Fruit fly (Drosophila melanogaster): ENCODE measurements around the gene NHP2.

Gene NHP2

dm6 chr3L:14755046-14755643 is 46.8 kb downstream of the NHP2 start (continued):
- TF ChIP-seq CG12744 (GFP tag; optimal IDR thresholded peaks at IDR 0.05) (no peak), Vsx1 (GFP tag; optimal IDR thresholded peaks at IDR 0.05) (no peak), CG1233 (GFP tag; optimal IDR thresholded peaks at IDR 0.05) (no peak), CG16863 (GFP tag; optimal IDR thresholded peaks at IDR 0.05) (no peak), CG3726 (GFP tag; IDR thresholded peaks at IDR 0.05) (no peak), Kr (GFP tag; optimal IDR thresholded peaks at IDR 0.05) (peak; percentile 17), TFAM (GFP tag; optimal IDR thresholded peaks at IDR 0.05) (no peak), bigmax (GFP tag; optimal IDR thresholded peaks at IDR 0.05) (no peak), nom (GFP tag; optimal IDR thresholded peaks at IDR 0.05) (peak; percentile 92), Dll (GFP tag; IDR thresholded peaks at IDR 0.05; ENCODE audit: partially characterized antibody) (peak; percentile 61), Fer3 (tag; optimal IDR thresholded peaks at IDR 0.05) (no peak), Adf1 (GFP tag; IDR thresholded peaks at IDR 0.05) (peak; percentile 59; the same call in 1 of the 2 replicates), CG10565 (GFP tag; optimal IDR thresholded peaks at IDR 0.05) (no peak), Usf (GFP tag; optimal IDR thresholded peaks at IDR 0.05) (no peak), CG11504 (tag; optimal IDR thresholded peaks at IDR 0.05) (no peak), lmd (GFP tag; IDR thresholded peaks at IDR 0.05) (no peak), toy (GFP tag; IDR thresholded peaks at IDR 0.05) (no peak), Fer1 (GFP tag; optimal IDR thresholded peaks at IDR 0.05) (peak; percentile 25), Ravus (GFP tag; IDR thresholded peaks at IDR 0.05) (no peak), otp (GFP tag; IDR thresholded peaks at IDR 0.05) (no peak; the same call in 2 of the 3 replicates), CG34422 (GFP tag; IDR thresholded peaks at IDR 0.05) (peak; percentile 60; the same call in 1 of the 3 replicates), dmrt11E (tag; optimal IDR thresholded peaks at IDR 0.05) (no peak), CG34224 (GFP tag; IDR thresholded peaks at IDR 0.05; ENCODE audit: partially characterized antibody) (0 out of 3 replicates have a peak, but pooled peaks have one; percentile 39), tgo (GFP tag; IDR thresholded peaks at IDR 0.05) (no peak), CG9817 (tag; optimal IDR thresholded peaks at IDR 0.05) (no peak), Drgx (GFP tag; IDR thresholded peaks at IDR 0.05) (peak; percentile 33; the same call in 1 of the 2 replicates), Awh (GFP tag; IDR thresholded peaks at IDR 0.05) (no peak), az2 (GFP tag; optimal IDR thresholded peaks at IDR 0.05) (no peak), CG12071 (GFP tag; optimal IDR thresholded peaks at IDR 0.05) (no peak), NC2β (GFP tag; optimal IDR thresholded peaks at IDR 0.05) (no peak), CG5180 (GFP tag; optimal IDR thresholded peaks at IDR 0.05) (peak; percentile 28), CG17328 (GFP tag; IDR thresholded peaks at IDR 0.05) (no peak), sr (GFP tag; IDR thresholded peaks at IDR 0.05) (no peak), rib (GFP tag; IDR thresholded peaks at IDR 0.05) (peak; percentile 36; the same call in 1 of the 2 replicates), CG9437 (GFP tag; optimal IDR thresholded peaks at IDR 0.05) (no peak), Six4 (GFP tag; optimal IDR thresholded peaks at IDR 0.05) (no peak), H2.0 (GFP tag; IDR thresholded peaks at IDR 0.05) (no peak), bowl (GFP tag; IDR thresholded peaks at IDR 0.05) (no peak), CG4707 (GFP tag; optimal IDR thresholded peaks at IDR 0.05) (no peak), unc-4 (GFP tag; IDR thresholded peaks at IDR 0.05; ENCODE audit: partially characterized antibody) (0 out of 2 replicates have a peak, but pooled peaks have one; percentile 49), CG7372 (GFP tag; IDR thresholded peaks at IDR 0.05) (no peak), pum (GFP tag; optimal IDR thresholded peaks at IDR 0.05) (no peak), HLH4C (GFP tag; IDR thresholded peaks at IDR 0.05; ENCODE audit: partially characterized antibody) (peak; percentile 46; the same call in 1 of the 3 replicates), Mad (GFP tag; optimal IDR thresholded peaks at IDR 0.05) (no peak), ro (GFP tag; IDR thresholded peaks at IDR 0.05) (no peak), CG9876 (GFP tag; optimal IDR thresholded peaks at IDR 0.05) (no peak), CG6813 (GFP tag; optimal IDR thresholded peaks at IDR 0.05) (peak; percentile 30), salm (tag; optimal IDR thresholded peaks at IDR 0.05) (no peak), CG6791 (GFP tag; IDR thresholded peaks at IDR 0.05; ENCODE audit: partially characterized antibody) (peak; percentile 44; the same call in 1 of the 3 replicates), CG7928 (GFP tag; optimal IDR thresholded peaks at IDR 0.05) (no peak)

Measured in whole organism, embryonic.